Worm (Caenorhabditis elegans) whole organism, late embryonic: ENCODE results near the gene sri-31.

Source experiments
- K02D7.2 ChIP-seq: sonication (generic microtip); optimal IDR thresholded peaks from 2 replicates; lab custom pipeline; 2017; ENCODE audit warnings: mild to moderate bottlenecking, missing genetic modification characterization, missing compliant biosample characterization
- fax-1 ChIP-seq: sonication (generic microtip); optimal IDR thresholded peaks from 2 replicates; lab custom pipeline; 2016; ENCODE audit warnings: missing genotype, missing genetic modification characterization, missing compliant biosample characterization
- hlh-30 ChIP-seq: sonication (generic microtip); optimal IDR thresholded peaks from 2 replicates; lab custom pipeline; 2017; ENCODE audit warnings: antibody characterized with exemption, missing genetic modification characterization, missing compliant biosample characterization; ENCODE audit not compliant: insufficient read depth
- nhr-11 ChIP-seq: fragments of 150-350 bp; optimal IDR thresholded peaks from 2 replicates; lab custom pipeline; 2014; ENCODE audit warnings: missing biosample characterization, missing genetic modification characterization
- npax-4 ChIP-seq: sonication (generic microtip); optimal IDR thresholded peaks from 2 replicates; lab custom pipeline; 2016; ENCODE audit warnings: missing genetic modification characterization, missing compliant biosample characterization
- syd-9 ChIP-seq: sonication (generic microtip); optimal IDR thresholded peaks from 2 replicates; lab custom pipeline; 2016; ENCODE audit warnings: mild to moderate bottlenecking, missing genetic modification characterization, moderate library complexity, missing compliant biosample characterization
- ttx-3 ChIP-seq: sonication (generic microtip); optimal IDR thresholded peaks from 2 replicates; lab custom pipeline; 2016; ENCODE audit warnings: missing genetic modification reagents, missing genetic modification characterization, missing compliant biosample characterization

DNA sequence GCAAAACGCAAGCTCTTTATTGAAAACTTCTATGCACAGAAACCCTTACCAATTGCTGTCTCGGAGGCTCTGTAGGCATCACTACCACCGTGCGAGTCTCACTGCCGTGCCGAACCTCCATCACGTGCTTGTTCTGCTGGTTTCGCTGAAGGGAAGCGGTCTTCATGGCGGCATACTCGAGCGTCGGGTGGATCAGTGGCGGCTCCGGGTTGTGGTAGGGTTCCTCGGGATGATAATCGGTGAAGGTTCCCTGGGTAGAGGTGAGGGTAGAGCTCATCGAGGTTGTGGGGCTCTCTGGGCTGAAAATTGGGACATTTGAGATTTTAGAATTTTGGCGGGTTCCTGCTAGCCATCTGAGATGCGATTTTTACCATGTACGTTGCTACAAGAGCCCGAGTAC lies 2.0 kb downstream of the sri-31 start:
- no peak for TF ChIP-seq K02D7.2 (tag; lab: Kevin White, UChicago)
- TF ChIP-seq syd-9 (tag; lab: Kevin White, UChicago) = no peak
- TF ChIP-seq fax-1 = no peak
- TF ChIP-seq ttx-3 (tag; lab: Kevin White, UChicago) = no peak
- no peak for TF ChIP-seq nhr-11
- TF ChIP-seq npax-4 (tag; lab: Kevin White, UChicago) = no peak
- no peak for TF ChIP-seq hlh-30 (tag; lab: Kevin White, UChicago)
